Fruit fly (Drosophila melanogaster): ENCODE measurements around the gene CG43061.

DNA sequence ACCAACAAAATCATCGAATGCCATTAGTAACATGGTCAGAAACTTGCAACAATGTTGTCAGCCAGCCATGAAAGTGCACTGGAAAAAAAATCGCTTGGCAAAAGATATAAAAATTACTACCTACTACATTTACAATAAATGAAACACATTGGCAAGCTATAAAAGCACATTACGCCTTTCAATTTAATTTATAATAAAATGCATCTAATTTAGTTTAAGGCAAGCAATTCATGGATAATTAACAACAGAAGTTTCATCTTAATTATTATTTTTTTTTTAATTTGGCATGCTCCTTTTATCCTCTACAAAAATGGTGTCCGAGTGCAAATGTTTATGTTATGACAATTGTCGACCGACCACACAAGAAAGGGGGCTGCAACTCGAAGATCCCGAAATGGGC lies 10.5 kb upstream of the CG43061 start:
- no peak for TF ChIP-seq CG31224 (GFP tag; IDR thresholded peaks at IDR 0.05)
- TF ChIP-seq sens (GFP tag) = no peak
- no peak for TF ChIP-seq Gug (GFP tag; IDR thresholded peaks at IDR 0.05)
- TF ChIP-seq Dfd (GFP tag; optimal IDR thresholded peaks at IDR 0.05) = no peak
- TF ChIP-seq CG10274 (GFP tag; optimal IDR thresholded peaks at IDR 0.05) = no peak
- no peak for TF ChIP-seq crol (GFP tag; IDR thresholded peaks at IDR 0.05)
- TF ChIP-seq gcm (GFP tag; optimal IDR thresholded peaks at IDR 0.05) = no peak
- no peak for TF ChIP-seq CG3163 (GFP tag; optimal IDR thresholded peaks at IDR 0.05)
- no peak; the same call in 1 of the 2 replicates for TF ChIP-seq Drgx (GFP tag; IDR thresholded peaks at IDR 0.05)

All from whole organism, embryonic.